Fruit fly (Drosophila melanogaster) whole organism, embryonic: ENCODE data around the gene CG11449.

ENCODE experiments used
- Adf1 ChIP-seq: fragments of 200-800 bp; sonication (Bioruptor generic); IDR thresholded peaks from 2 replicates; pipeline ENCODE4 v1.3.6; 2022; ENCODE audit warnings: missing biosample characterization, missing genetic modification characterization
- CG12744 ChIP-seq: fragments of 200-800 bp; sonication (Bioruptor generic); optimal IDR thresholded peaks from 2 replicates; lab custom pipeline; 2016; ENCODE audit warnings: missing biosample characterization, missing genetic modification characterization
- CG12769 ChIP-seq: fragments of 200-800 bp; sonication (Bioruptor generic); optimal IDR thresholded peaks from 2 replicates; lab custom pipeline; 2019; ENCODE audit warnings: missing biosample characterization, mild to moderate bottlenecking, missing genetic modification characterization, moderate library complexity
- CG13624 ChIP-seq: fragments of 200-800 bp; sonication (Bioruptor generic); optimal IDR thresholded peaks from 2 replicates; lab custom pipeline; 2016; ENCODE audit warnings: missing biosample characterization, missing genetic modification characterization
- CG15269 ChIP-seq: fragments of 200-800 bp; sonication (Bioruptor generic); optimal IDR thresholded peaks from 2 replicates; lab custom pipeline; 2018; ENCODE audit warnings: missing biosample characterization, mild to moderate bottlenecking, missing genetic modification characterization, moderate library complexity
- CG15479 ChIP-seq: fragments of 200-800 bp; sonication (Bioruptor generic); optimal IDR thresholded peaks from 3 replicates; lab custom pipeline; 2019; ENCODE audit warnings: missing biosample characterization, mild to moderate bottlenecking, missing genetic modification characterization, moderate library complexity
- CG15601 ChIP-seq: fragments of 200-800 bp; sonication (Bioruptor generic); optimal IDR thresholded peaks from 3 replicates; lab custom pipeline; 2019; ENCODE audit warnings: missing biosample characterization, mild to moderate bottlenecking, missing genetic modification characterization, moderate library complexity
- CG1602 ChIP-seq: fragments of 200-800 bp; sonication (Bioruptor generic); optimal IDR thresholded peaks from 3 replicates; lab custom pipeline; 2016; ENCODE audit warnings: missing biosample characterization, missing genetic modification characterization
- CG18262 ChIP-seq: fragments of 200-800 bp; optimal IDR thresholded peaks from 3 replicates; lab custom pipeline; 2019; ENCODE audit warnings: missing biosample characterization, mild to moderate bottlenecking, missing genetic modification characterization, moderate library complexity
- CG2678 ChIP-seq: fragments of 200-800 bp; sonication (Bioruptor generic); optimal IDR thresholded peaks from 3 replicates; lab custom pipeline; 2019; ENCODE audit warnings: missing biosample characterization, mild to moderate bottlenecking, missing genetic modification characterization, moderate library complexity
- CG3281 ChIP-seq: fragments of 200-800 bp; sonication (Bioruptor generic); optimal IDR thresholded peaks from 3 replicates; lab custom pipeline; 2017; ENCODE audit warnings: missing biosample characterization, mild to moderate bottlenecking, missing genetic modification characterization
- CG5180 ChIP-seq: fragments of 200-800 bp; sonication (Bioruptor generic); optimal IDR thresholded peaks from 3 replicates; lab custom pipeline; 2017; ENCODE audit warnings: missing biosample characterization, missing genetic modification characterization, mild to moderate bottlenecking, moderate library complexity, missing genetic modification reagents
- CG9727 ChIP-seq: fragments of 200-800 bp; sonication (Bioruptor generic); optimal IDR thresholded peaks from 3 replicates; lab custom pipeline; 2017; ENCODE audit warnings: missing biosample characterization, mild to moderate bottlenecking, missing genetic modification characterization
- CG9797 ChIP-seq: fragments of 200-800 bp; sonication (Bioruptor generic); optimal IDR thresholded peaks from 3 replicates; lab custom pipeline; 2018; ENCODE audit warnings: missing biosample characterization, mild to moderate bottlenecking, missing genetic modification characterization
- Chrac-16 ChIP-seq: fragments of 200-800 bp; sonication (Bioruptor generic); optimal IDR thresholded peaks from 3 replicates; lab custom pipeline; 2016; ENCODE audit warnings: missing biosample characterization, missing genetic modification characterization
- Dad ChIP-seq: fragments of 200-800 bp; sonication (Bioruptor generic); optimal IDR thresholded peaks from 3 replicates; lab custom pipeline; 2016; ENCODE audit warnings: missing biosample characterization, missing genetic modification characterization
- Deaf1 ChIP-seq: fragments of 200-800 bp; optimal IDR thresholded peaks from 3 replicates; lab custom pipeline; 2019; ENCODE audit warnings: missing biosample characterization, mild to moderate bottlenecking, missing genetic modification characterization, moderate library complexity
- Drgx ChIP-seq: fragments of 200-800 bp; sonication (Bioruptor generic); IDR thresholded peaks from 2 replicates; pipeline ENCODE4 v1.3.6; 2022; ENCODE audit warnings: missing biosample characterization, missing genetic modification characterization
- Fer1 ChIP-seq: fragments of 200-800 bp; sonication (Bioruptor generic); optimal IDR thresholded peaks from 2 replicates; lab custom pipeline; 2017; ENCODE audit warnings: missing biosample characterization, mild to moderate bottlenecking, missing genetic modification characterization
- H15 ChIP-seq: fragments of 200-800 bp; sonication (Bioruptor generic); IDR thresholded peaks from 3 replicates; pipeline ENCODE4 v1.3.6; 2022; ENCODE audit warnings: missing biosample characterization, missing genetic modification characterization
- MBD-R2 ChIP-seq: fragments of 200-800 bp; sonication (Bioruptor generic); IDR thresholded peaks from 2 replicates; pipeline ENCODE4 v1.3.6; 2022; ENCODE audit warnings: missing biosample characterization, missing genetic modification characterization
- Med ChIP-seq: fragments of 200-800 bp; sonication (Bioruptor generic); peaks from one replicate; lab custom pipeline; 2016; ENCODE audit warnings: missing biosample characterization, missing genetic modification characterization, mild to moderate bottlenecking, inconsistent platforms, moderate library complexity
- Mes4 ChIP-seq: fragments of 200-800 bp; sonication (Bioruptor generic); optimal IDR thresholded peaks from 2 replicates; lab custom pipeline; 2016; ENCODE audit warnings: missing biosample characterization, missing genetic modification characterization
- PHDP ChIP-seq: fragments of 200-800 bp; sonication (Bioruptor generic); optimal IDR thresholded peaks from 3 replicates; lab custom pipeline; 2018; ENCODE audit warnings: missing biosample characterization, mild to moderate bottlenecking, missing genetic modification characterization, moderate library complexity
- Rfx ChIP-seq: fragments of 200-800 bp; sonication (Bioruptor generic); IDR thresholded peaks from 2 replicates; pipeline ENCODE4 v1.3.6; 2022; ENCODE audit warnings: missing biosample characterization, missing genetic modification characterization
- Xrp1 ChIP-seq: fragments of 200-800 bp; sonication (Bioruptor generic); IDR thresholded peaks from 2 replicates; pipeline ENCODE4 v1.3.6; 2022; ENCODE audit warnings: missing biosample characterization, missing genetic modification characterization
- amos ChIP-seq: fragments of 200-800 bp; sonication (Bioruptor generic); IDR thresholded peaks from 2 replicates; pipeline ENCODE4 v1.3.6; 2022; ENCODE audit warnings: missing biosample characterization, missing genetic modification characterization; ENCODE audit not compliant: partially characterized antibody
- ci ChIP-seq: fragments of 200-800 bp; sonication (Bioruptor generic); IDR thresholded peaks from 3 replicates; pipeline ENCODE4 v1.3.6; 2022; ENCODE audit warnings: missing biosample characterization, missing genetic modification characterization
- da ChIP-seq: fragments of 200-800 bp; sonication (Bioruptor generic); optimal IDR thresholded peaks from 2 replicates; lab custom pipeline; 2016; ENCODE audit warnings: missing biosample characterization, missing genetic modification characterization
- danr ChIP-seq: fragments of 200-800 bp; sonication (Bioruptor generic); IDR thresholded peaks from 2 replicates; pipeline ENCODE4 v1.3.6; 2022; ENCODE audit warnings: missing biosample characterization, missing genetic modification characterization
- dpn ChIP-seq, 2 experiments: fragments of 200-800 bp; sonication (Bioruptor generic); optimal IDR thresholded peaks; 3 replicates each; lab custom pipeline; 2016; ENCODE audit warnings: missing biosample characterization in 2 of 2, missing genetic modification characterization in 2 of 2
- ftz-f1 ChIP-seq: fragments of 200-800 bp; sonication (Bioruptor generic); optimal IDR thresholded peaks from 2 replicates; lab custom pipeline; 2016; ENCODE audit warnings: missing biosample characterization, missing genetic modification characterization
- gce ChIP-seq: fragments of 200-800 bp; sonication (Bioruptor generic); IDR thresholded peaks from 3 replicates; pipeline ENCODE4 v1.3.6; 2022; ENCODE audit warnings: missing biosample characterization, missing genetic modification characterization
- gem ChIP-seq: fragments of 200-800 bp; sonication (Bioruptor generic); optimal IDR thresholded peaks from 2 replicates; lab custom pipeline; 2019; ENCODE audit warnings: missing biosample characterization, mild to moderate bottlenecking, missing genetic modification characterization, moderate library complexity
- grn ChIP-seq: fragments of 200-800 bp; sonication (Bioruptor generic); optimal IDR thresholded peaks from 3 replicates; lab custom pipeline; 2017; ENCODE audit warnings: missing biosample characterization, missing genetic modification characterization
- kay ChIP-seq: fragments of 200-800 bp; sonication (Bioruptor generic); optimal IDR thresholded peaks from 2 replicates; lab custom pipeline; 2016; ENCODE audit warnings: missing biosample characterization, missing genetic modification characterization
- ken ChIP-seq: fragments of 200-800 bp; sonication (Bioruptor generic); IDR thresholded peaks from 3 replicates; pipeline ENCODE4 v1.3.6; 2022; ENCODE audit warnings: missing biosample characterization, missing genetic modification characterization
- lab ChIP-seq: fragments of 200-800 bp; sonication (Bioruptor generic); optimal IDR thresholded peaks from 3 replicates; lab custom pipeline; 2017; ENCODE audit warnings: missing biosample characterization, missing genetic modification characterization, mild to moderate bottlenecking, moderate library complexity, missing genetic modification reagents
- lola ChIP-seq, 3 experiments: fragments of >200 bp in 2 of 3; fragments of 200-800 bp in 1 of 3; sonication (Bioruptor generic) in 1 of 3; optimal IDR thresholded peaks; 2 replicates each; lab custom pipeline; 2017 to 2019; ENCODE audit warnings: missing biosample characterization in 3 of 3, missing genetic modification characterization in 3 of 3, mild to moderate bottlenecking in 1 of 3, moderate library complexity in 1 of 3
- nom ChIP-seq: fragments of 200-800 bp; sonication (Bioruptor generic); optimal IDR thresholded peaks from 2 replicates; lab custom pipeline; 2017; ENCODE audit warnings: missing biosample characterization, missing genetic modification characterization, mild to moderate bottlenecking, moderate library complexity, missing genetic modification reagents
- sd ChIP-seq: fragments of 200-800 bp; sonication (Bioruptor generic); optimal IDR thresholded peaks from 3 replicates; lab custom pipeline; 2018; ENCODE audit warnings: missing biosample characterization, mild to moderate bottlenecking, missing genetic modification characterization, moderate library complexity
- sens ChIP-seq: fragments of 200-800 bp; sonication (Bioruptor generic); peaks from one replicate; lab custom pipeline; 2016; ENCODE audit warnings: missing biosample characterization, missing genetic modification characterization
- shn ChIP-seq: fragments of 200-800 bp; sonication (Bioruptor generic); optimal IDR thresholded peaks from 3 replicates; lab custom pipeline; 2016; ENCODE audit warnings: missing biosample characterization, missing genetic modification characterization
- vvl ChIP-seq: fragments of 200-800 bp; sonication (Bioruptor generic); IDR thresholded peaks from 2 replicates; pipeline ENCODE4 v1.3.6; 2022; ENCODE audit warnings: missing biosample characterization, missing genetic modification characterization

CG11449 gene

DNA sequence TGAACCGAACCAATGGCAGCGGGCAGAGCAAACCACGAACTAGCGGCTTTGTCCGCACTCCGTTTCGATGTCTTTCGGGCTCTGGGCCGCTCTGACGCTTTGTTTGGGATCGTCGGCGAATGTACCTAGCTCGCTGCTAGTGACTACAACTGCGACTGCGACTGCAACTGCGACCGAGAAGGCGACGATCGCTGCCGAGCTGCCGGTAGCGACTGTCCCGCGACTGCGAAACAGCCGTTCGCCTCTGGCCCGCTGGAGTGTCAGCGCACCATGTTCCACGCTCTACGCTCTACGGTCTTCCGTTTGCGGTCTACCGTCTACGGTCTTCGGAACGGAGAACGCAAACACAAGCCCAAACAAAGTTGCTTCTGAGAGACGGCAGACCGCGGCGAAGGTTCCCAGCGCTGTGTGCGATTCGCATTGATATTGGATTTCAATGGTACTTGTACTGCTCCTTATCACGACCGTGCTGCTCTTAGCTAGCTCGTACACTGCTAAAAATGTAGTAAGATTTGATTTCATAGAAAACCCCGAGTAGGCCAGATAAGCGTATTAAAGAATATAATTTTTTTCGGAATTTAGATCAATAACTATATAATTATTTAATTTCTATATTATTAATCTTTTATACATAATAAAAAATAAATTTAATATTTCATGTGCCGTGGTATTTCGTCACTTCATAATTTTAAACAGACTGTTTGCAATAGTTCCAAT lies 6.9 kb downstream of the CG11449 start, which contains the start of gene laza (continued):
- TF ChIP-seq gce (GFP tag; lab: Robert Waterston, UW) (peak; percentile 20; the same call in 1 of the 3 replicates), sens (GFP tag; lab: Kevin White, UChicago) (peak; percentile 68), CG12744 (peak; percentile 0), ftz-f1 (peak; percentile 24), CG9797 (GFP tag; lab: Kevin White, UChicago) (no peak), Adf1 (GFP tag; lab: Robert Waterston, UW) (peak; percentile 93), amos (GFP tag; lab: Robert Waterston, UW) (peak; percentile 31; the same call in 1 of the 2 replicates), vvl (GFP tag; lab: Robert Waterston, UW) (0 out of 2 replicates have a peak, but pooled peaks have one; percentile 20), danr (no peak), Mes4 (GFP tag; lab: Kevin White, UChicago) (no peak), Dad (GFP tag; lab: Kevin White, UChicago) (no peak), Chrac-16 (GFP tag; lab: Kevin White, UChicago) (no peak)
- TF ChIP-seq, all 482 proteins: peak for 77

DNA sequence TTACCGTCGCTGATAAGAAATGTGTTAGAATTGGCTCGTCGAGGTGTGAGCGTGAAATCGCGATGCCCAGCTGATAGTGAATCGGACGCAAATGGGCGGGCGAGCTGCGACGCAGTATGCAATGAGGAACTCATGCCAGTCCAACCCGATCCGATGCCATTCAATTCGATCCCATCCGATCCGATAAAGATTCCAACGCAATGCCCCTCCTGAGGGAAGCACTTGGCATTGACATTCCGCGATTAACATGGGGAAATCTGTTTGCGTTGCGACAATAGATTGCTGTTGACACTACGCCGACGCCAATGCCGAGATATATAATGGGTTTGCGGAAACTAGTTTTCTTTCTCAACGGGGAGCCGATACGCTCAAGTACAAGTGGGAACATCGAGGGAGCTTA lies 9.2 kb downstream of the CG11449 start:
- TF ChIP-seq sd (peak; percentile 77), MBD-R2 (GFP tag; lab: Robert Waterston, UW) (no peak), dpn (GFP tag; optimal IDR thresholded peaks at IDR 0.05; lab: Kevin White, UChicago) (no peak), sens (GFP tag; lab: Kevin White, UChicago) (peak; percentile 41), Med (GFP tag; lab: Kevin White, UChicago) (peak; percentile 12), CG9727 (GFP tag; lab: Kevin White, UChicago) (peak; percentile 2), ken (GFP tag; lab: Robert Waterston, UW) (no peak), Xrp1 (GFP tag; lab: Robert Waterston, UW) (0 out of 2 replicates have a peak, but pooled peaks have one; percentile 14), CG1602 (GFP tag; lab: Kevin White, UChicago) (no peak), nom (GFP tag; lab: Kevin White, UChicago) (no peak), CG12769 (tag; lab: Kevin White, UChicago) (peak; percentile 63), grn (GFP tag; lab: Kevin White, UChicago) (peak; percentile 7), kay (GFP tag; lab: Kevin White, UChicago) (no peak), CG15479 (GFP tag; lab: Kevin White, UChicago) (peak; percentile 6), da (no peak)

DNA sequence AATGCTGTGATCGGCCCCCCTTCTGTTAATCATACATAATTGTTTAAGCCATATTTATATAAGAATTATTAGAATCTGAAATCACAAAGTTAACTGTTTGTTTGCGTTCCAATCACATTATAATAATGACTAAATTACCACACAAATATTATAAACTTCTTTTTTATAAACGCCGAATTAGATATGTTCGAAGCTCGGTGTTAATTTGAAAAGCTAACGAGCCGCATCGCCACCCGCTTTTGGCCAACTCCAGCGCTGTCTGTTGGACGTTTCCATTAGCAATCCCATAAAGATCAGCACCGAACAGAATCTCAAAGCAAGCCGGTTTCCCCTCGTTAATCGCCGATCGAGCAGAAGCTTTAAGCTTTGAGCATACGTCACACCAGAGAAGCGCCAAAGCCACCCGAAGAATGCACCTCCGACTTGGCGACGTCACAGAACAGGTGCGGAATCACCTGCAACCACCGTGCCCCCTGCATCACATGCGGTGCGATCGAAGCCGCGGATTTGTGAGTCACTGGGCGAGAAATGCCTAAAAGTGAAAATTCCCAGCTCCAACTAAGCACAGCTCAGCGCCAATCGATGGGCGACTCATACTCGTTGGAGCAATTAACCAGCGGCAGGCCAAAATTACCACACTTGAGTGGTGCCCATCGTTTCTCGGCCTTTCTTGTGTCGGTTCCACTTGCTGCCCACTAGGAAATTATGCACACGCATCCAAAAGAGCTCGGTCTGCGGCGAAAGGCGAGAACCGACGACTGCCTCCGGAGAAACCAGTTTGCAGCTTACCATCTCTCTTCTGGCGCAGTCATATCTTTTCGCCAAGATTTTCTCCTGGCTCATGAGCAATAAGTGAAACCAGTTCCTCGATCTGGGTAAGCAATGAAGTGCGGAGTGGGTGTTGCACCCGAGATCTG lies 11.6 kb downstream of the CG11449 start, which contains the start of gene CG11438:
TSS of gene CG11438 (plus strand) at position 134 of the 917 bp plus-strand sequence.
- TF ChIP-seq CG18262 (tag; lab: Kevin White, UChicago) (peak; percentile 41), nom (GFP tag; lab: Kevin White, UChicago) (peak; percentile 8), CG15269 (tag; lab: Kevin White, UChicago) (peak; percentile 7), CG12769 (tag; lab: Kevin White, UChicago) (peak; percentile 8), CG15601 (tag; lab: Kevin White, UChicago) (peak; percentile 15), shn (no peak), CG2678 (tag; lab: Kevin White, UChicago) (peak; percentile 23), ci (peak; percentile 13; the same call in 1 of the 3 replicates), H15 (GFP tag; lab: Robert Waterston, UW) (no peak), CG13624 (GFP tag; lab: Kevin White, UChicago) (no peak), Drgx (GFP tag; lab: Robert Waterston, UW) (0 out of 2 replicates have a peak, but pooled peaks have one; percentile 29), CG5180 (GFP tag; lab: Kevin White, UChicago) (peak; percentile 31), lola (GFP tag; optimal IDR thresholded peaks at IDR 0.05; lab: Kevin White, UChicago) (no peak), Med (GFP tag; lab: Kevin White, UChicago) (no peak), Deaf1 (tag; lab: Kevin White, UChicago) (peak; percentile 21), Fer1 (GFP tag; lab: Kevin White, UChicago) (peak; percentile 5), CG3281 (GFP tag; lab: Kevin White, UChicago) (peak; percentile 17), PHDP (tag; lab: Kevin White, UChicago) (peak; percentile 26), Rfx (no peak), lab (GFP tag; lab: Kevin White, UChicago) (peak; percentile 38), gem (tag; lab: Kevin White, UChicago) (peak; percentile 3)
